Worm (Caenorhabditis elegans): ENCODE measurements around the gene K08E4.3.

DNA sequence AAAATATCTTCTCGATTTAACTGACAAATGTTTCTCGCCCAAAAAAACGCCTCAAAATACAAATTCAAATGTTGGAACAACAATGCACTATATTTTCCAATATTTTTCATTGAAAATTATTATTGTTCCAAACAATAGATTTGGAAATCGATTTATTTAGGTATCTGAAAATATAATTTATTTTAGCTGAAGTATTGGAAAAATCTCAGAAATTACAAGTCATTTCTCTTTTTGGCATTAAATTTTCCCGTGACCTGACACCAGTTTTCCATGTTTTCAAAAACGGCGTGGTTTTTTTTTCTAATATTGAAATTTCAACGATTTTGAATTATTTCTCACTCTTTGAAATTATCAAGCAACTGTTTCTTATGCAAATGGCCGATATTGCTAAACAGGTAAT, 44.4 kb upstream of the K08E4.3 start, which contains the start of gene spe-17:
- no peak for TF ChIP-seq unc-130 (tag; optimal IDR thresholded peaks at IDR 0.05)
- no peak for TF ChIP-seq ama-1 (optimal IDR thresholded peaks at IDR 0.05)
